Worm (Caenorhabditis elegans) whole organism, L1 larva: Measurements from ENCODE around the gene samp-1.

Source experiments
- C16A3.4 ChIP-seq: fragments of 150-350 bp; optimal IDR thresholded peaks from 2 replicates; lab custom pipeline; 2014; ENCODE audit warnings: missing biosample characterization, missing genetic modification characterization
- C34B4.2 ChIP-seq: sonication (generic microtip); optimal IDR thresholded peaks from 2 replicates; lab custom pipeline; 2017; ENCODE audit warnings: mild to moderate bottlenecking, missing genetic modification characterization, missing compliant biosample characterization
- F16B12.6 ChIP-seq: fragments of 150-350 bp; optimal IDR thresholded peaks from 2 replicates; lab custom pipeline; 2014; ENCODE audit warnings: missing biosample characterization, missing genetic modification characterization
- blmp-1 ChIP-seq: fragments of 150-350 bp; optimal IDR thresholded peaks from 2 replicates; lab custom pipeline; 2014; ENCODE audit warnings: missing biosample characterization, missing genetic modification characterization
- ceh-82 ChIP-seq, 3 experiments: fragments of 150-350 bp in 1 of 3; sonication (generic microtip) in 2 of 3; optimal IDR thresholded peaks; 2 replicates each; lab custom pipeline; 2014 to 2017; ENCODE audit warnings: missing biosample characterization in 3 of 3, missing genetic modification characterization in 3 of 3
- ces-1 ChIP-seq: fragments of 150-350 bp; optimal IDR thresholded peaks from 2 replicates; lab custom pipeline; 2014; ENCODE audit warnings: missing biosample characterization, missing genetic modification reagents, missing genetic modification characterization
- dpl-1 ChIP-seq, 3 experiments: fragments of 150-350 bp in 2 of 3; sonication (generic microtip) in 1 of 3; optimal IDR thresholded peaks; 2 replicates each; lab custom pipeline; 2014 to 2017; ENCODE audit warnings: missing biosample characterization in 3 of 3, missing genetic modification characterization in 3 of 3, missing genetic modification reagents in 3 of 3
- efl-1 ChIP-seq, 4 experiments: fragments of 150-350 bp; optimal IDR thresholded peaks in 3 of 4; peaks in 1 of 4; 1 replicate in 1 of 4; 2 replicates in 3 of 4; lab custom pipeline; 2014; ENCODE audit warnings: missing biosample characterization in 2 of 4, missing genetic modification characterization in 2 of 4, missing genetic modification reagents in 2 of 4
- egl-27 ChIP-seq, 2 experiments: fragments of 150-350 bp in 1 of 2; sonication (generic microtip); optimal IDR thresholded peaks; 3 replicates each; lab custom pipeline; 2017 to 2018; ENCODE audit warnings: missing biosample characterization in 2 of 2, missing genetic modification characterization in 2 of 2, missing genetic modification reagents in 2 of 2
- elt-2 ChIP-seq: sonication (generic microtip); optimal IDR thresholded peaks from 2 replicates; lab custom pipeline; 2016; ENCODE audit warnings: missing genetic modification characterization, mild to moderate bottlenecking, inconsistent platforms, missing compliant biosample characterization, missing genetic modification reagents
- ets-5 ChIP-seq: fragments of 200-800 bp; sonication (Bioruptor generic); IDR thresholded peaks from 2 replicates; pipeline ENCODE4 v1.3.6; 2022; ENCODE audit warnings: missing genetic modification characterization, missing compliant biosample characterization
- fkh-10 ChIP-seq: sonication (generic microtip); optimal IDR thresholded peaks from 2 replicates; lab custom pipeline; 2017; ENCODE audit warnings: missing biosample characterization, missing genetic modification reagents, missing genetic modification characterization
- fkh-8 ChIP-seq: sonication (generic microtip); optimal IDR thresholded peaks from 2 replicates; lab custom pipeline; 2016; ENCODE audit warnings: mild to moderate bottlenecking, missing genetic modification characterization, missing compliant biosample characterization
- hlh-4 ChIP-seq: sonication (generic microtip); optimal IDR thresholded peaks from 2 replicates; lab custom pipeline; 2016; ENCODE audit warnings: mild to moderate bottlenecking, missing genetic modification characterization, missing compliant biosample characterization
- irx-1 ChIP-seq: sonication (generic microtip); optimal IDR thresholded peaks from 2 replicates; lab custom pipeline; 2016; ENCODE audit warnings: missing genetic modification characterization, missing compliant biosample characterization
- lin-13 ChIP-seq: fragments of 150-350 bp; optimal IDR thresholded peaks from 2 replicates; lab custom pipeline; 2014; ENCODE audit warnings: missing biosample characterization, missing genetic modification reagents, missing genetic modification characterization
- lin-14 ChIP-seq: fragments of 200-800 bp; sonication (Bioruptor generic); optimal IDR thresholded peaks from 2 replicates; lab custom pipeline; 2018; ENCODE audit warnings: mild to moderate bottlenecking, missing genetic modification characterization, moderate library complexity, missing compliant biosample characterization
- lin-35 ChIP-seq, 2 experiments: fragments of 150-350 bp; optimal IDR thresholded peaks; 2 replicates each; lab custom pipeline; 2014; ENCODE audit warnings: missing biosample characterization in 2 of 2, missing genetic modification characterization in 2 of 2, missing genetic modification reagents in 2 of 2
- lin-39 ChIP-seq: fragments of 150-350 bp; optimal IDR thresholded peaks from 2 replicates; lab custom pipeline; 2014; ENCODE audit warnings: missing biosample characterization, missing genetic modification reagents, missing genetic modification characterization
- lir-3 ChIP-seq: sonication (generic microtip); optimal IDR thresholded peaks from 2 replicates; lab custom pipeline; 2016; ENCODE audit warnings: mild to moderate bottlenecking, missing genetic modification characterization, moderate library complexity, missing compliant biosample characterization; ENCODE audit not compliant: poor library complexity
- lsy-2 ChIP-seq, 2 experiments: fragments of 150-350 bp; optimal IDR thresholded peaks; 2 replicates each; lab custom pipeline; 2014; ENCODE audit warnings: missing biosample characterization in 2 of 2, missing genetic modification characterization in 2 of 2
- mdl-1 ChIP-seq, 2 experiments: fragments of 150-350 bp; optimal IDR thresholded peaks; 2 replicates each; lab custom pipeline; 2014 to 2017; ENCODE audit warnings: missing biosample characterization in 2 of 2, missing genetic modification characterization in 2 of 2, inconsistent platforms in 1 of 2
- mep-1 ChIP-seq: fragments of 150-350 bp; optimal IDR thresholded peaks from 2 replicates; lab custom pipeline; 2014; ENCODE audit warnings: missing biosample characterization, missing genetic modification characterization
- nhr-20 ChIP-seq: sonication (generic microtip); optimal IDR thresholded peaks from 2 replicates; lab custom pipeline; 2016; ENCODE audit warnings: mild to moderate bottlenecking, missing genetic modification characterization, missing compliant biosample characterization
- nhr-47 ChIP-seq: sonication (generic microtip); optimal IDR thresholded peaks from 2 replicates; lab custom pipeline; 2016; ENCODE audit warnings: mild to moderate bottlenecking, missing genetic modification characterization, moderate library complexity, missing compliant biosample characterization
- nhr-71 ChIP-seq: sonication (generic microtip); optimal IDR thresholded peaks from 2 replicates; lab custom pipeline; 2016; ENCODE audit warnings: mild to moderate bottlenecking, missing genetic modification characterization, moderate library complexity, missing compliant biosample characterization
- nhr-77 ChIP-seq: fragments of 150-350 bp; optimal IDR thresholded peaks from 2 replicates; lab custom pipeline; 2014; ENCODE audit warnings: missing biosample characterization, missing genetic modification characterization
- nhr-90 ChIP-seq: sonication (generic microtip); optimal IDR thresholded peaks from 2 replicates; lab custom pipeline; 2016; ENCODE audit warnings: mild to moderate bottlenecking, missing genetic modification characterization, missing compliant biosample characterization; ENCODE audit not compliant: poor library complexity
- pqm-1 ChIP-seq: sonication (generic microtip); optimal IDR thresholded peaks from 3 replicates; lab custom pipeline; 2017; ENCODE audit warnings: missing biosample characterization, missing genetic modification characterization
- snpc-4 ChIP-seq: fragments of 150-350 bp; optimal IDR thresholded peaks from 2 replicates; lab custom pipeline; 2014; ENCODE audit warnings: missing biosample characterization, missing genetic modification characterization
- snu-23 ChIP-seq: sonication (generic microtip); optimal IDR thresholded peaks from 2 replicates; lab custom pipeline; 2016; ENCODE audit warnings: missing genetic modification characterization, missing compliant biosample characterization
- sox-4 ChIP-seq: sonication (generic microtip); optimal IDR thresholded peaks from 2 replicates; lab custom pipeline; 2016; ENCODE audit warnings: missing genetic modification characterization, missing compliant biosample characterization
- swsn-7 ChIP-seq: sonication (generic microtip); optimal IDR thresholded peaks from 2 replicates; lab custom pipeline; 2016; ENCODE audit warnings: missing genetic modification characterization, missing compliant biosample characterization
- tlp-1 ChIP-seq: fragments of 150-350 bp; optimal IDR thresholded peaks from 2 replicates; lab custom pipeline; 2014; ENCODE audit warnings: missing biosample characterization, missing genetic modification characterization
- unc-86 ChIP-seq: sonication (generic microtip); optimal IDR thresholded peaks from 2 replicates; lab custom pipeline; 2016; ENCODE audit warnings: missing genetic modification characterization, missing compliant biosample characterization

samp-1 gene

ce11 chrII:11329021-11329479, 26.4 kb downstream of the samp-1 start, which contains the start of gene tag-180:
Gene tag-180, minus strand, starts transcription at chrII:11329429.
- TF ChIP-seq ceh-82 (tag; optimal IDR thresholded peaks at IDR 0.05; lab: Kevin White, UChicago) = peak in 1 of 3 experiments; percentile 1
- TF ChIP-seq lin-14 (GFP tag; lab: Kevin White, UChicago) = peak; percentile 63
- TF ChIP-seq nhr-77 = no peak

ce11 chrII:11333375-11333774, 30.7 kb downstream of the samp-1 start:
- no peak for TF ChIP-seq efl-1 (optimal IDR thresholded peaks at IDR 0.05; lab: Kevin White, UChicago)
- TF ChIP-seq efl-1 (GFP tag; optimal IDR thresholded peaks at IDR 0.05 in 1 of 2; lab: Kevin White, UChicago) = no peak
- peak; percentile 44 for TF ChIP-seq fkh-10
- peak; percentile 36 for TF ChIP-seq lin-14 (GFP tag; lab: Kevin White, UChicago)

ce11 chrII:11333846-11334638, 31.4 kb downstream of the samp-1 start:
- TF ChIP-seq egl-27 (tag; optimal IDR thresholded peaks at IDR 0.05; lab: Kevin White, UChicago) = no peak
- peak; percentile 15 for TF ChIP-seq nhr-71 (tag; lab: Kevin White, UChicago)
- no peak for TF ChIP-seq blmp-1
- peak; percentile 25 to 56 (median 54) for TF ChIP-seq dpl-1 (GFP tag; optimal IDR thresholded peaks at IDR 0.05; lab: Kevin White, UChicago)
- TF ChIP-seq sox-4 = no peak
- TF ChIP-seq F16B12.6 (tag; lab: Kevin White, UChicago) = no peak
- TF ChIP-seq C16A3.4 (tag; lab: Kevin White, UChicago) = peak; percentile 6
- no peak for TF ChIP-seq lin-39
- peak; percentile 62 for TF ChIP-seq snpc-4 (tag; lab: Kevin White, UChicago)
- no peak for TF ChIP-seq lin-13 (GFP tag; lab: Kevin White, UChicago)
- peak; percentile 34 for TF ChIP-seq elt-2 (tag; lab: Kevin White, UChicago)
- TF ChIP-seq ets-5 = no peak
- peak in 1 of 2 experiments; percentile 65 for TF ChIP-seq lin-35 (GFP tag; optimal IDR thresholded peaks at IDR 0.05; lab: Kevin White, UChicago)
- TF ChIP-seq nhr-20 (tag; lab: Kevin White, UChicago) = no peak
- no peak for TF ChIP-seq swsn-7 (tag; lab: Kevin White, UChicago)
- TF ChIP-seq irx-1 (tag; lab: Kevin White, UChicago) = no peak
- TF ChIP-seq mep-1 (tag; lab: Kevin White, UChicago) = peak; percentile 9
- no peak for TF ChIP-seq C34B4.2 (tag; lab: Kevin White, UChicago)
- TF ChIP-seq efl-1 (optimal IDR thresholded peaks at IDR 0.05; lab: Kevin White, UChicago) = peak in 1 of 2 experiments; percentile 38
- TF ChIP-seq efl-1 (GFP tag; optimal IDR thresholded peaks at IDR 0.05 in 1 of 2; lab: Kevin White, UChicago) = peak; percentile 42 to 71
- TF ChIP-seq nhr-90 (tag; lab: Kevin White, UChicago) = peak; percentile 16

ce11 chrII:11335670-11336069, 33.0 kb downstream of the samp-1 start:
- TF ChIP-seq lin-14 (GFP tag; lab: Kevin White, UChicago) (peak; percentile 75), pqm-1 (tag; lab: Kevin White, UChicago) (no peak), ceh-82 (tag; optimal IDR thresholded peaks at IDR 0.05; lab: Kevin White, UChicago) (peak in 1 of 3 experiments; percentile 9), mdl-1 (tag; optimal IDR thresholded peaks at IDR 0.05; lab: Kevin White, UChicago) (no peak), tlp-1 (tag; lab: Kevin White, UChicago) (no peak), hlh-4 (tag; lab: Kevin White, UChicago) (no peak), nhr-77 (no peak), unc-86 (tag; lab: Kevin White, UChicago) (peak; percentile 19), lir-3 (tag; lab: Kevin White, UChicago) (no peak), fkh-8 (tag; lab: Kevin White, UChicago) (no peak), nhr-47 (tag; lab: Kevin White, UChicago) (peak; percentile 12), lsy-2 (tag; optimal IDR thresholded peaks at IDR 0.05; lab: Kevin White, UChicago) (peak in 1 of 2 experiments; percentile 22), ces-1 (peak; percentile 19), fkh-10 (peak; percentile 39), snu-23 (GFP tag; lab: Kevin White, UChicago) (no peak)
